Worm (Caenorhabditis elegans): Measurements from ENCODE around the gene K04E7.1.

ce11 chrX:6499736-6500135 lies 37.9 kb downstream of the K04E7.1 start, which contains the start of gene actl-1:
- TF ChIP-seq W03F9.2 (tag; optimal IDR thresholded peaks at IDR 0.05): no peak
- no peak for TF ChIP-seq dao-5 (tag; optimal IDR thresholded peaks at IDR 0.05)
